Worm (Caenorhabditis elegans) whole organism, late embryonic: ENCODE measurements around the gene ced-13.

Source experiments
- C08G9.2 ChIP-seq: sonication (generic microtip); optimal IDR thresholded peaks from 2 replicates; lab custom pipeline; 2016; ENCODE audit warnings: mild to moderate bottlenecking, missing genetic modification characterization, moderate library complexity, missing compliant biosample characterization
- C38D4.7 ChIP-seq: fragments of 200-800 bp; sonication (Bioruptor generic); optimal IDR thresholded peaks from 2 replicates; lab custom pipeline; 2018; ENCODE audit warnings: mild to moderate bottlenecking, missing genetic modification characterization, moderate library complexity, missing compliant biosample characterization
- F13H6.1 ChIP-seq: sonication (generic microtip); optimal IDR thresholded peaks from 2 replicates; lab custom pipeline; 2016; ENCODE audit warnings: missing genetic modification characterization, missing compliant biosample characterization
- K09A11.1 ChIP-seq: sonication (generic microtip); optimal IDR thresholded peaks from 2 replicates; lab custom pipeline; 2017; ENCODE audit warnings: antibody characterized with exemption, mild to moderate bottlenecking, missing genetic modification characterization, missing compliant biosample characterization; ENCODE audit not compliant: insufficient read depth
- T23F11.4 ChIP-seq: fragments of 200-800 bp; sonication (Bioruptor generic); optimal IDR thresholded peaks from 2 replicates; lab custom pipeline; 2018; ENCODE audit warnings: mild to moderate bottlenecking, missing genetic modification characterization, missing compliant biosample characterization
- ahr-1 ChIP-seq: sonication (generic microtip); optimal IDR thresholded peaks from 2 replicates; lab custom pipeline; 2016; ENCODE audit warnings: missing genetic modification characterization, missing compliant biosample characterization
- ama-1 ChIP-seq: fragments of 150-350 bp; optimal IDR thresholded peaks from 2 replicates; lab custom pipeline; 2014
- ceh-2 ChIP-seq: sonication (generic microtip); optimal IDR thresholded peaks from 2 replicates; lab custom pipeline; 2016; ENCODE audit warnings: missing genotype, missing genetic modification characterization, missing compliant biosample characterization
- ceh-22 ChIP-seq: sonication (generic microtip); optimal IDR thresholded peaks from 2 replicates; lab custom pipeline; 2017; ENCODE audit warnings: missing biosample characterization, missing genetic modification characterization
- ceh-24 ChIP-seq: sonication (generic microtip); optimal IDR thresholded peaks from 2 replicates; lab custom pipeline; 2016; ENCODE audit warnings: mild to moderate bottlenecking, missing genetic modification characterization, missing compliant biosample characterization
- ceh-30 ChIP-seq: fragments of 150-350 bp; optimal IDR thresholded peaks from 2 replicates; lab custom pipeline; 2014; ENCODE audit warnings: missing biosample characterization, missing genetic modification characterization
- ceh-31 ChIP-seq: sonication (generic microtip); optimal IDR thresholded peaks from 2 replicates; lab custom pipeline; 2016; ENCODE audit warnings: missing genetic modification characterization, missing compliant biosample characterization
- ceh-34 ChIP-seq: sonication (generic microtip); optimal IDR thresholded peaks from 2 replicates; lab custom pipeline; 2016; ENCODE audit warnings: mild to moderate bottlenecking, missing genetic modification characterization, missing compliant biosample characterization
- ceh-48 ChIP-seq: sonication (generic microtip); optimal IDR thresholded peaks from 2 replicates; lab custom pipeline; 2016; ENCODE audit warnings: missing genetic modification characterization, inconsistent platforms, missing compliant biosample characterization
- ceh-6 ChIP-seq: fragments of 200-800 bp; sonication (Bioruptor generic); optimal IDR thresholded peaks from 2 replicates; lab custom pipeline; 2018; ENCODE audit warnings: mild to moderate bottlenecking, missing genetic modification characterization, missing compliant biosample characterization
- ceh-9 ChIP-seq: sonication (generic microtip); optimal IDR thresholded peaks from 2 replicates; lab custom pipeline; 2016; ENCODE audit warnings: mild to moderate bottlenecking, missing genetic modification characterization, inconsistent platforms, missing compliant biosample characterization
- che-1 ChIP-seq: sonication (generic microtip); optimal IDR thresholded peaks from 2 replicates; lab custom pipeline; 2016; ENCODE audit warnings: mild to moderate bottlenecking, missing genetic modification characterization, missing compliant biosample characterization
- dve-1 ChIP-seq: sonication (generic microtip); optimal IDR thresholded peaks from 2 replicates; lab custom pipeline; 2017; ENCODE audit warnings: antibody characterized with exemption, mild to moderate bottlenecking, missing genetic modification characterization, missing compliant biosample characterization
- elt-4 ChIP-seq: sonication (generic microtip); optimal IDR thresholded peaks from 2 replicates; lab custom pipeline; 2016; ENCODE audit warnings: missing genetic modification characterization, missing compliant biosample characterization
- ets-4 ChIP-seq: sonication (generic microtip); optimal IDR thresholded peaks from 2 replicates; lab custom pipeline; 2016; ENCODE audit warnings: missing genetic modification characterization, missing compliant biosample characterization
- fax-1 ChIP-seq: sonication (generic microtip); optimal IDR thresholded peaks from 2 replicates; lab custom pipeline; 2016; ENCODE audit warnings: missing genotype, missing genetic modification characterization, missing compliant biosample characterization
- gmeb-2 ChIP-seq: sonication (generic microtip); optimal IDR thresholded peaks from 2 replicates; lab custom pipeline; 2016; ENCODE audit warnings: missing genetic modification characterization, inconsistent platforms, missing compliant biosample characterization
- hlh-13 ChIP-seq: fragments of 200-800 bp; sonication (Bioruptor generic); optimal IDR thresholded peaks from 2 replicates; lab custom pipeline; 2018; ENCODE audit warnings: mild to moderate bottlenecking, missing genetic modification characterization, missing compliant biosample characterization
- hlh-30 ChIP-seq: sonication (generic microtip); optimal IDR thresholded peaks from 2 replicates; lab custom pipeline; 2017; ENCODE audit warnings: antibody characterized with exemption, missing genetic modification characterization, missing compliant biosample characterization; ENCODE audit not compliant: insufficient read depth
- hlh-8 ChIP-seq: sonication (generic microtip); optimal IDR thresholded peaks from 2 replicates; lab custom pipeline; 2016; ENCODE audit warnings: missing genotype, missing genetic modification characterization, missing compliant biosample characterization
- lin-11 ChIP-seq: fragments of 200-800 bp; sonication (Bioruptor generic); optimal IDR thresholded peaks from 2 replicates; lab custom pipeline; 2018; ENCODE audit warnings: mild to moderate bottlenecking, missing genetic modification characterization, missing compliant biosample characterization
- mec-3 ChIP-seq: sonication (generic microtip); optimal IDR thresholded peaks from 2 replicates; lab custom pipeline; 2016; ENCODE audit warnings: borderline replicate concordance, missing genetic modification characterization, missing compliant biosample characterization
- nfya-1 ChIP-seq: sonication (generic microtip); optimal IDR thresholded peaks from 2 replicates; lab custom pipeline; 2017; ENCODE audit warnings: missing genetic modification characterization, mild to moderate bottlenecking, missing compliant biosample characterization, antibody characterized with exemption, moderate library complexity
- odd-2 ChIP-seq: sonication (generic microtip); optimal IDR thresholded peaks from 2 replicates; lab custom pipeline; 2017; ENCODE audit warnings: antibody characterized with exemption, mild to moderate bottlenecking, missing genetic modification characterization, missing compliant biosample characterization
- pag-3 ChIP-seq: sonication (generic microtip); optimal IDR thresholded peaks from 2 replicates; lab custom pipeline; 2016; ENCODE audit warnings: missing compliant biosample characterization, missing genetic modification characterization, borderline replicate concordance
- pat-9 ChIP-seq: fragments of 200-800 bp; sonication (Bioruptor generic); optimal IDR thresholded peaks from 2 replicates; lab custom pipeline; 2018; ENCODE audit warnings: mild to moderate bottlenecking, missing genetic modification characterization, moderate library complexity, missing compliant biosample characterization
- pha-2 ChIP-seq: sonication (generic microtip); optimal IDR thresholded peaks from 2 replicates; lab custom pipeline; 2017; ENCODE audit warnings: mild to moderate bottlenecking, missing genetic modification characterization, missing compliant biosample characterization
- pha-4 ChIP-seq: fragments of 150-350 bp; optimal IDR thresholded peaks from 2 replicates; lab custom pipeline; 2018; ENCODE audit warnings: missing biosample characterization, missing genetic modification reagents, missing genetic modification characterization
- pqm-1 ChIP-seq: sonication (generic microtip); optimal IDR thresholded peaks from 2 replicates; lab custom pipeline; 2016; ENCODE audit warnings: missing genetic modification characterization, missing compliant biosample characterization
- pros-1 ChIP-seq: fragments of 150-350 bp; optimal IDR thresholded peaks from 2 replicates; lab custom pipeline; 2014; ENCODE audit warnings: missing biosample characterization, missing genetic modification reagents, missing genetic modification characterization
- sdc-2 ChIP-seq: sonication (generic microtip); optimal IDR thresholded peaks from 2 replicates; lab custom pipeline; 2016; ENCODE audit warnings: missing genotype, missing genetic modification characterization, missing compliant biosample characterization
- sox-2 ChIP-seq: fragments of 200-800 bp; sonication (Bioruptor generic); IDR thresholded peaks from 2 replicates; pipeline ENCODE4 v1.3.6; 2022; ENCODE audit warnings: missing genetic modification reagents, missing genetic modification characterization, missing compliant biosample characterization
- sox-4 ChIP-seq: sonication (generic microtip); optimal IDR thresholded peaks from 2 replicates; lab custom pipeline; 2017; ENCODE audit warnings: mild to moderate bottlenecking, missing genetic modification characterization, inconsistent platforms, missing compliant biosample characterization
- syd-9 ChIP-seq: sonication (generic microtip); optimal IDR thresholded peaks from 2 replicates; lab custom pipeline; 2016; ENCODE audit warnings: mild to moderate bottlenecking, missing genetic modification characterization, moderate library complexity, missing compliant biosample characterization
- tbx-2 ChIP-seq: sonication (generic microtip); optimal IDR thresholded peaks from 2 replicates; lab custom pipeline; 2016; ENCODE audit warnings: missing genetic modification characterization, missing compliant biosample characterization
- tbx-7 ChIP-seq: sonication (generic microtip); optimal IDR thresholded peaks from 2 replicates; lab custom pipeline; 2016; ENCODE audit warnings: missing genotype, missing genetic modification characterization, missing compliant biosample characterization
- unc-3 ChIP-seq, 2 experiments: fragments of 200-800 bp in 1 of 2; sonication (Bioruptor generic) in 1 of 2; sonication (generic microtip) in 1 of 2; conservative IDR thresholded peaks in 1 of 2; optimal IDR thresholded peaks in 1 of 2; 2 replicates each; pipeline versions ENCODE4 v1.3.6 to Lab custom; 2016 to 2022; ENCODE audit warnings: missing compliant biosample characterization in 2 of 2, missing genetic modification characterization in 2 of 2, missing genetic modification reagents in 1 of 2
- unc-42 ChIP-seq: sonication (generic microtip); optimal IDR thresholded peaks from 2 replicates; lab custom pipeline; 2016; ENCODE audit warnings: missing genotype, missing genetic modification characterization, missing compliant biosample characterization
- unc-55 ChIP-seq: sonication (generic microtip); optimal IDR thresholded peaks from 2 replicates; lab custom pipeline; 2017; ENCODE audit warnings: missing biosample characterization, missing genetic modification reagents, missing genetic modification characterization
- unc-86 ChIP-seq: sonication (generic microtip); optimal IDR thresholded peaks from 2 replicates; lab custom pipeline; 2016; ENCODE audit warnings: missing genetic modification characterization, missing compliant biosample characterization
- zip-5 ChIP-seq: sonication (generic microtip); optimal IDR thresholded peaks from 2 replicates; lab custom pipeline; 2016; ENCODE audit warnings: missing genetic modification characterization, missing compliant biosample characterization

The ced-13 gene

ce11 chrX:8286740-8287299, 12.6 kb downstream of the ced-13 start, which contains the start of gene sec-16A.2 (continued):
- TF ChIP-seq hlh-13 (GFP tag; lab: Kevin White, UChicago) (no peak), lin-11 (no peak), elt-4 (tag; lab: Kevin White, UChicago) (no peak), pha-2 (tag; lab: Kevin White, UChicago) (no peak), ceh-6 (GFP tag; lab: Kevin White, UChicago) (no peak), hlh-8 (tag; lab: Kevin White, UChicago) (no peak), pag-3 (tag; lab: Kevin White, UChicago) (no peak), che-1 (tag; lab: Kevin White, UChicago) (no peak), ceh-9 (no peak), nfya-1 (tag; lab: Kevin White, UChicago) (peak; percentile 69), ama-1 (lab: Kevin White, UChicago) (no peak), unc-42 (tag; lab: Kevin White, UChicago) (peak; percentile 40), gmeb-2 (no peak), ceh-31 (tag; lab: Kevin White, UChicago) (peak; percentile 80), ceh-24 (tag; lab: Kevin White, UChicago) (no peak), ceh-34 (tag; lab: Kevin White, UChicago) (peak; percentile 82), hlh-30 (peak; percentile 11), ceh-48 (tag; lab: Kevin White, UChicago) (peak; percentile 16), ceh-22 (no peak), pat-9 (tag; lab: Kevin White, UChicago) (no peak), ceh-30 (tag; lab: Kevin White, UChicago) (no peak), zip-5 (tag; lab: Kevin White, UChicago) (no peak), syd-9 (tag; lab: Kevin White, UChicago) (no peak), ets-4 (tag; lab: Kevin White, UChicago) (no peak), fax-1 (tag; lab: Kevin White, UChicago) (no peak), unc-3 (GFP tag; conservative IDR thresholded peaks at IDR 0.05; lab: Robert Waterston, UW) (no peak), unc-3 (tag; optimal IDR thresholded peaks at IDR 0.05; lab: Kevin White, UChicago) (no peak), pha-4 (tag; lab: Kevin White, UChicago) (no peak), ceh-2 (tag; lab: Kevin White, UChicago) (peak; percentile 1), pros-1 (tag; lab: Kevin White, UChicago) (peak; percentile 36), C38D4.7 (GFP tag; lab: Kevin White, UChicago) (no peak), unc-86 (no peak), tbx-7 (tag; lab: Kevin White, UChicago) (no peak), K09A11.1 (tag; lab: Kevin White, UChicago) (no peak), T23F11.4 (no peak), sdc-2 (tag; lab: Kevin White, UChicago) (peak; percentile 49), pqm-1 (tag; lab: Kevin White, UChicago) (no peak), odd-2 (tag; lab: Kevin White, UChicago) (no peak), F13H6.1 (tag; lab: Kevin White, UChicago) (no peak), tbx-2 (tag; lab: Kevin White, UChicago) (peak; percentile 64), unc-55 (GFP tag; lab: Kevin White, UChicago) (peak; percentile 77), C08G9.2 (tag; lab: Kevin White, UChicago) (no peak), mec-3 (tag; lab: Kevin White, UChicago) (no peak), ahr-1 (tag; lab: Kevin White, UChicago) (no peak), dve-1 (peak; percentile 18), sox-4 (tag; lab: Kevin White, UChicago) (no peak), sox-2 (no peak)
